Worm (Caenorhabditis elegans) whole organism, L1 larva: Measurements from ENCODE around the gene C14C10.10.
A peak's percentile ranks its signal among the peaks of the same experiment; 100 is the strongest.

Experiments used
- C16A3.4 ChIP-seq: fragments of 150-350 bp; optimal IDR thresholded peaks from 2 replicates; lab custom pipeline; 2014; ENCODE audit warnings: missing biosample characterization, missing genetic modification characterization
- Y116A8C.19 ChIP-seq: sonication (generic microtip); optimal IDR thresholded peaks from 2 replicates; lab custom pipeline; 2016; ENCODE audit warnings: missing compliant biosample characterization, missing genetic modification characterization, borderline replicate concordance
- aha-1 ChIP-seq: fragments of 150-350 bp; optimal IDR thresholded peaks from 2 replicates; lab custom pipeline; 2014; ENCODE audit warnings: missing biosample characterization, missing genetic modification characterization
- alr-1 ChIP-seq: fragments of 200-800 bp; sonication (Bioruptor generic); optimal IDR thresholded peaks from 2 replicates; lab custom pipeline; 2018; ENCODE audit warnings: borderline replicate concordance, mild to moderate bottlenecking, missing genetic modification characterization, missing compliant biosample characterization
- aly-2 ChIP-seq: fragments of 150-350 bp; optimal IDR thresholded peaks from 2 replicates; lab custom pipeline; 2014; ENCODE audit warnings: missing biosample characterization, missing genetic modification characterization
- ama-1 ChIP-seq: fragments of 150-350 bp; optimal IDR thresholded peaks from 2 replicates; lab custom pipeline; 2014
- blmp-1 ChIP-seq: fragments of 150-350 bp; optimal IDR thresholded peaks from 2 replicates; lab custom pipeline; 2014; ENCODE audit warnings: missing biosample characterization, missing genetic modification characterization
- ceh-8 ChIP-seq: fragments of 200-800 bp; sonication (Bioruptor generic); optimal IDR thresholded peaks from 2 replicates; lab custom pipeline; 2018; ENCODE audit warnings: mild to moderate bottlenecking, missing genetic modification characterization, moderate library complexity, missing compliant biosample characterization
- ceh-90 ChIP-seq: sonication (generic microtip); optimal IDR thresholded peaks from 2 replicates; lab custom pipeline; 2016; ENCODE audit warnings: missing genetic modification characterization, missing compliant biosample characterization
- ces-1 ChIP-seq: fragments of 150-350 bp; optimal IDR thresholded peaks from 2 replicates; lab custom pipeline; 2014; ENCODE audit warnings: missing biosample characterization, missing genetic modification reagents, missing genetic modification characterization
- efl-1 ChIP-seq, 4 experiments: fragments of 150-350 bp; optimal IDR thresholded peaks in 3 of 4; peaks in 1 of 4; 1 replicate in 1 of 4; 2 replicates in 3 of 4; lab custom pipeline; 2014; ENCODE audit warnings: missing biosample characterization in 2 of 4, missing genetic modification characterization in 2 of 4, missing genetic modification reagents in 2 of 4
- efl-3 ChIP-seq: fragments of 200-800 bp; sonication (Bioruptor generic); optimal IDR thresholded peaks from 2 replicates; lab custom pipeline; 2018; ENCODE audit warnings: mild to moderate bottlenecking, missing genetic modification characterization, missing compliant biosample characterization
- egl-13 ChIP-seq: sonication (generic microtip); optimal IDR thresholded peaks from 2 replicates; lab custom pipeline; 2016; ENCODE audit warnings: missing genotype, missing genetic modification reagents, missing genetic modification characterization, missing compliant biosample characterization
- egl-27 ChIP-seq, 2 experiments: fragments of 150-350 bp in 1 of 2; sonication (generic microtip); optimal IDR thresholded peaks; 3 replicates each; lab custom pipeline; 2017 to 2018; ENCODE audit warnings: missing biosample characterization in 2 of 2, missing genetic modification characterization in 2 of 2, missing genetic modification reagents in 2 of 2
- fkh-10 ChIP-seq: sonication (generic microtip); optimal IDR thresholded peaks from 2 replicates; lab custom pipeline; 2017; ENCODE audit warnings: missing biosample characterization, missing genetic modification reagents, missing genetic modification characterization
- fkh-4 ChIP-seq: sonication (generic microtip); optimal IDR thresholded peaks from 2 replicates; lab custom pipeline; 2016; ENCODE audit warnings: missing compliant biosample characterization, missing genetic modification characterization, borderline replicate concordance
- fkh-8 ChIP-seq: sonication (generic microtip); optimal IDR thresholded peaks from 2 replicates; lab custom pipeline; 2016; ENCODE audit warnings: mild to moderate bottlenecking, missing genetic modification characterization, missing compliant biosample characterization
- hlh-17 ChIP-seq: fragments of 200-800 bp; sonication (Bioruptor generic); optimal IDR thresholded peaks from 2 replicates; lab custom pipeline; 2018; ENCODE audit warnings: missing genetic modification characterization, mild to moderate bottlenecking, missing compliant biosample characterization, moderate library complexity, borderline replicate concordance
- hpl-2 ChIP-seq: fragments of 150-350 bp; optimal IDR thresholded peaks from 2 replicates; lab custom pipeline; 2014; ENCODE audit warnings: missing biosample characterization, missing genetic modification reagents, missing genetic modification characterization
- isw-1 ChIP-seq: fragments of 200-800 bp; sonication (Bioruptor generic); IDR thresholded peaks from 2 replicates; pipeline ENCODE4 v1.3.6; 2022; ENCODE audit warnings: missing genetic modification characterization, missing compliant biosample characterization
- lin-14 ChIP-seq: fragments of 200-800 bp; sonication (Bioruptor generic); optimal IDR thresholded peaks from 2 replicates; lab custom pipeline; 2018; ENCODE audit warnings: mild to moderate bottlenecking, missing genetic modification characterization, moderate library complexity, missing compliant biosample characterization
- lin-15B ChIP-seq: fragments of 150-350 bp; sonication (generic microtip); optimal IDR thresholded peaks from 3 replicates; lab custom pipeline; 2014; ENCODE audit warnings: missing biosample characterization, missing genetic modification characterization
- lin-35 ChIP-seq, 2 experiments: fragments of 150-350 bp; optimal IDR thresholded peaks; 2 replicates each; lab custom pipeline; 2014; ENCODE audit warnings: missing biosample characterization in 2 of 2, missing genetic modification characterization in 2 of 2, missing genetic modification reagents in 2 of 2
- lin-39 ChIP-seq: fragments of 150-350 bp; optimal IDR thresholded peaks from 2 replicates; lab custom pipeline; 2014; ENCODE audit warnings: missing biosample characterization, missing genetic modification reagents, missing genetic modification characterization
- lir-3 ChIP-seq: sonication (generic microtip); optimal IDR thresholded peaks from 2 replicates; lab custom pipeline; 2016; ENCODE audit warnings: mild to moderate bottlenecking, missing genetic modification characterization, moderate library complexity, missing compliant biosample characterization; ENCODE audit not compliant: poor library complexity
- mef-2 ChIP-seq: fragments of 150-350 bp; optimal IDR thresholded peaks from 2 replicates; lab custom pipeline; 2014; ENCODE audit warnings: missing biosample characterization, missing genetic modification characterization
- mep-1 ChIP-seq: fragments of 150-350 bp; optimal IDR thresholded peaks from 2 replicates; lab custom pipeline; 2014; ENCODE audit warnings: missing biosample characterization, missing genetic modification characterization
- nhr-11 ChIP-seq: fragments of 150-350 bp; optimal IDR thresholded peaks from 2 replicates; lab custom pipeline; 2014; ENCODE audit warnings: missing biosample characterization, missing genetic modification characterization
- nhr-19 ChIP-seq: fragments of 200-800 bp; sonication (Bioruptor generic); conservative IDR thresholded peaks from 2 replicates; pipeline ENCODE4 v1.3.6; 2022; ENCODE audit warnings: missing genetic modification characterization, missing compliant biosample characterization
- nhr-20 ChIP-seq: sonication (generic microtip); optimal IDR thresholded peaks from 2 replicates; lab custom pipeline; 2016; ENCODE audit warnings: mild to moderate bottlenecking, missing genetic modification characterization, missing compliant biosample characterization
- nhr-237 ChIP-seq: fragments of 150-350 bp; optimal IDR thresholded peaks from 2 replicates; lab custom pipeline; 2014; ENCODE audit warnings: missing biosample characterization, missing genetic modification characterization
- nhr-71 ChIP-seq: sonication (generic microtip); optimal IDR thresholded peaks from 2 replicates; lab custom pipeline; 2016; ENCODE audit warnings: mild to moderate bottlenecking, missing genetic modification characterization, moderate library complexity, missing compliant biosample characterization
- nhr-76 ChIP-seq: sonication (generic microtip); optimal IDR thresholded peaks from 2 replicates; lab custom pipeline; 2017; ENCODE audit warnings: missing biosample characterization, missing genetic modification characterization
- nhr-77 ChIP-seq: fragments of 150-350 bp; optimal IDR thresholded peaks from 2 replicates; lab custom pipeline; 2014; ENCODE audit warnings: missing biosample characterization, missing genetic modification characterization
- nhr-84 ChIP-seq: sonication (generic microtip); optimal IDR thresholded peaks from 2 replicates; lab custom pipeline; 2017; ENCODE audit warnings: missing biosample characterization, missing genetic modification characterization
- nhr-90 ChIP-seq: sonication (generic microtip); optimal IDR thresholded peaks from 2 replicates; lab custom pipeline; 2016; ENCODE audit warnings: mild to moderate bottlenecking, missing genetic modification characterization, missing compliant biosample characterization; ENCODE audit not compliant: poor library complexity
- pag-3 ChIP-seq: sonication (generic microtip); optimal IDR thresholded peaks from 2 replicates; lab custom pipeline; 2017; ENCODE audit warnings: missing genetic modification characterization, mild to moderate bottlenecking, missing compliant biosample characterization, antibody characterized with exemption, borderline replicate concordance; ENCODE audit not compliant: insufficient read depth
- pqm-1 ChIP-seq: sonication (generic microtip); optimal IDR thresholded peaks from 3 replicates; lab custom pipeline; 2017; ENCODE audit warnings: missing biosample characterization, missing genetic modification characterization
- rnt-1 ChIP-seq: sonication (generic microtip); optimal IDR thresholded peaks from 2 replicates; lab custom pipeline; 2016; ENCODE audit warnings: mild to moderate bottlenecking, missing genetic modification characterization, moderate library complexity, missing compliant biosample characterization
- sox-4 ChIP-seq: sonication (generic microtip); optimal IDR thresholded peaks from 2 replicates; lab custom pipeline; 2016; ENCODE audit warnings: missing genetic modification characterization, missing compliant biosample characterization
- sptf-1 ChIP-seq: fragments of 150-350 bp; optimal IDR thresholded peaks from 2 replicates; lab custom pipeline; 2014; ENCODE audit warnings: missing biosample characterization, missing genetic modification characterization
- sup-37 ChIP-seq: fragments of 200-800 bp; sonication (Bioruptor generic); optimal IDR thresholded peaks from 2 replicates; lab custom pipeline; 2018; ENCODE audit warnings: mild to moderate bottlenecking, missing genetic modification characterization, missing compliant biosample characterization
- tbx-2 ChIP-seq: sonication (generic microtip); optimal IDR thresholded peaks from 2 replicates; lab custom pipeline; 2016; ENCODE audit warnings: missing genetic modification characterization, missing compliant biosample characterization
- tlp-1 ChIP-seq: fragments of 150-350 bp; optimal IDR thresholded peaks from 2 replicates; lab custom pipeline; 2014; ENCODE audit warnings: missing biosample characterization, missing genetic modification characterization
- unc-30 ChIP-seq: sonication (generic microtip); optimal IDR thresholded peaks from 2 replicates; lab custom pipeline; 2017; ENCODE audit warnings: missing biosample characterization, missing genetic modification characterization
- unc-62 ChIP-seq: fragments of 150-350 bp; optimal IDR thresholded peaks from 2 replicates; lab custom pipeline; 2014; ENCODE audit warnings: missing biosample characterization, missing genetic modification reagents, missing genetic modification characterization
- unc-98 ChIP-seq: fragments of 200-800 bp; sonication (Bioruptor generic); IDR thresholded peaks from 2 replicates; pipeline ENCODE4 v1.3.6; 2022; ENCODE audit warnings: missing genetic modification characterization, missing compliant biosample characterization
- vab-15 ChIP-seq: sonication (generic microtip); optimal IDR thresholded peaks from 2 replicates; lab custom pipeline; 2017; ENCODE audit warnings: missing genotype, mild to moderate bottlenecking, missing genetic modification characterization, missing compliant biosample characterization
- xbp-1 ChIP-seq: sonication (generic microtip); optimal IDR thresholded peaks from 2 replicates; lab custom pipeline; 2016; ENCODE audit warnings: missing genetic modification characterization, missing compliant biosample characterization
- zip-4 ChIP-seq: fragments of 200-800 bp; sonication (Bioruptor generic); optimal IDR thresholded peaks from 2 replicates; lab custom pipeline; 2018; ENCODE audit warnings: mild to moderate bottlenecking, missing genetic modification characterization, moderate library complexity, missing compliant biosample characterization
- ztf-4 ChIP-seq: fragments of 150-350 bp; optimal IDR thresholded peaks from 2 replicates; lab custom pipeline; 2014; ENCODE audit warnings: missing biosample characterization, missing genetic modification characterization

The C14C10.10 gene

DNA sequence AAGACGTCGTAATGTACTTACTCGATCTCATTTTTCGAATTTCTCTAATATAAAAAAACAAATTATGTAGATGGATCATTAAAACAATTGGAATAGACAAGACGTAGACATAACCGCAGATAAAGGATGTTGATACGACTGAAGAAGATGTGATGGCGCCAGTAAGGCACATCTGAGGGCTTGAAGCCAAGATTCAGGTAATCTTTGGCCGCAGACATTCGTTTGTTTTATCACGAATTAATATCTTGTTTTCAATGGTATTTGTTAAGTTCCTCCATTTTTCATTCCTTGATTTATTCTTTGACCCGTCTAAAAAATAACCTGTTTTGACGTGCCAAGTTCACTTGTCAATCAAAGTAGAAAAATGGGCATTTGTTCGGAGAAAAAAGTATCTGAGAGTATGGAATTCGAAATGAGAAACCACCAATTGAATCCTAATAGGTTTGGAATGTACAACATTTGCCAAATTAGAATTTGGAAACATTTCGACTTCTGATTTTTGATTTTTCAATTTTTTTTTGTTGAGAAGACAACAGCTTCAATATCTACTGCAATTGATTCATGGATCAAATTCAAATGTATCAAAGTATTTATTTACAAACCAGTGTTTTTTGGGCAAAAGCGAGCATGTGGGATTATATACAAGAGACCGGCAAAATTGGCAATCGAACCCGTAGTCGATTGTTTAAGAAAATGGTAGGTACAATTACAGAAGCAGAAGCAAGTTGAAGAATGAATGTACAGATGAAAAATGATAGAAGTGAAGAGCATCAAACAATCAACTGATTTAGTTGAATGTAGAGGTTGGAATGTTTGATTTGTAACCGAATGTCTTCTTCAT, 47.1 kb downstream of the C14C10.10 start:
- TF ChIP-seq vab-15 (no peak), lin-15B (tag; lab: Kevin White, UChicago) (no peak), Y116A8C.19 (tag; lab: Kevin White, UChicago) (no peak), pqm-1 (tag; lab: Kevin White, UChicago) (no peak), fkh-4 (tag; lab: Kevin White, UChicago) (no peak), hlh-17 (no peak), tbx-2 (tag; lab: Kevin White, UChicago) (peak; percentile 28), sptf-1 (tag; lab: Kevin White, UChicago) (no peak), pag-3 (tag; lab: Kevin White, UChicago) (no peak), nhr-76 (no peak), sox-4 (tag; lab: Kevin White, UChicago) (no peak), lin-35 (GFP tag; optimal IDR thresholded peaks at IDR 0.05; lab: Kevin White, UChicago) (peak in 1 of 2 experiments; percentile 20), nhr-71 (tag; lab: Kevin White, UChicago) (peak; percentile 67), unc-62 (GFP tag; lab: Kevin White, UChicago) (no peak), lin-14 (GFP tag; lab: Kevin White, UChicago) (peak; percentile 37), lin-39 (tag; lab: Kevin White, UChicago) (no peak), C16A3.4 (tag; lab: Kevin White, UChicago) (peak; percentile 41), fkh-8 (tag; lab: Kevin White, UChicago) (no peak), efl-1 (optimal IDR thresholded peaks at IDR 0.05; lab: Kevin White, UChicago) (no peak), efl-1 (GFP tag; optimal IDR thresholded peaks at IDR 0.05 in 1 of 2; lab: Kevin White, UChicago) (peak in 1 of 2 experiments; percentile 91), nhr-237 (tag; lab: Kevin White, UChicago) (no peak), lir-3 (no peak), ama-1 (lab: Kevin White, UChicago) (peak; percentile 92), nhr-19 (peak; percentile 35), sup-37 (GFP tag; lab: Kevin White, UChicago) (no peak), isw-1 (GFP tag; lab: Robert Waterston, UW) (no peak), nhr-90 (peak; percentile 49), efl-3 (GFP tag; lab: Kevin White, UChicago) (no peak), zip-4 (no peak), ces-1 (GFP tag; lab: Kevin White, UChicago) (no peak), mef-2 (tag; lab: Kevin White, UChicago) (no peak), alr-1 (tag; lab: Kevin White, UChicago) (no peak), nhr-11 (no peak), aly-2 (peak; percentile 81), ceh-90 (no peak), unc-98 (GFP tag; lab: Robert Waterston, UW) (no peak), nhr-84 (no peak), hpl-2 (no peak), ceh-8 (no peak), xbp-1 (tag; lab: Kevin White, UChicago) (no peak), egl-27 (tag; optimal IDR thresholded peaks at IDR 0.05; lab: Kevin White, UChicago) (no peak), nhr-77 (tag; lab: Kevin White, UChicago) (no peak), egl-13 (tag; lab: Kevin White, UChicago) (no peak), fkh-10 (GFP tag; lab: Kevin White, UChicago) (no peak), mep-1 (tag; lab: Kevin White, UChicago) (peak; percentile 14), nhr-20 (tag; lab: Kevin White, UChicago) (peak; percentile 41), ztf-4 (tag; lab: Kevin White, UChicago) (peak; percentile 38), blmp-1 (tag; lab: Kevin White, UChicago) (peak; percentile 40), unc-30 (tag; lab: Kevin White, UChicago) (no peak), rnt-1 (tag; lab: Kevin White, UChicago) (no peak), aha-1 (tag; lab: Kevin White, UChicago) (no peak), tlp-1 (tag; lab: Kevin White, UChicago) (no peak)
